Worm (Caenorhabditis elegans) whole organism, L2 larva: Measurements from ENCODE around the gene T25B9.2.

Experiments used
- lin-13 ChIP-seq: fragments of 150-350 bp; optimal IDR thresholded peaks from 2 replicates; lab custom pipeline; 2014; ENCODE audit warnings: missing biosample characterization, missing genetic modification reagents, missing genetic modification characterization
- nhr-10 ChIP-seq: sonication (generic microtip); optimal IDR thresholded peaks from 2 replicates; lab custom pipeline; 2017; ENCODE audit warnings: missing biosample characterization, missing genetic modification characterization
- nhr-237 ChIP-seq: fragments of 150-350 bp; optimal IDR thresholded peaks from 2 replicates; lab custom pipeline; 2014; ENCODE audit warnings: missing biosample characterization, missing genetic modification characterization
- nhr-6 ChIP-seq: fragments of 150-350 bp; optimal IDR thresholded peaks from 2 replicates; lab custom pipeline; 2014; ENCODE audit warnings: missing biosample characterization, missing genetic modification characterization

DNA sequence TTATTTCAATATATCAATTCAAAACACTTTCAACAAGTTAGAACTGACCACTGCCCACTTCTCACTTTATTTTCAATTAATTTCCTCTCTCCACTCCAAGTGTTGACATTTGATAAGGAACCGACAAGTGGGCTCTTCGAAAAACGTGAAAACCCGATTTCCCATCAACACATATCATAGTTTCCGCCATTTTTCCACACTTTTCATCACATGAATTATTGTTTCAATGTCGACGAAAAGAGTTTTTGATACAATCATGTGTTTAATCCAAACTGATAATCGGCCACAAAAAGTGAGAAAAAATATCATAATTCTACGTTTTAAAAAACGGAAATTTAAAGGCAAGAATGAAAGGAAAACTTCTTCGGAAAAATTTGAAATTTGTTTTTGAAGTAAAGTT lies 44.0 kb upstream of the T25B9.2 start:
- TF ChIP-seq nhr-6 (tag; lab: Kevin White, UChicago), result no peak
- no peak for TF ChIP-seq nhr-10
- TF ChIP-seq nhr-237, result no peak
- no peak for TF ChIP-seq lin-13 (GFP tag; lab: Kevin White, UChicago)
